Fruit fly (Drosophila melanogaster) whole organism, embryonic: Measurements from ENCODE around the gene CG15876.

ENCODE experiments used
- Awh ChIP-seq: fragments of 200-800 bp; sonication (Bioruptor generic); IDR thresholded peaks from 2 replicates; pipeline ENCODE4, ENCODE4 v1.3.6; 2022; ENCODE audit warnings: missing biosample characterization, missing genetic modification characterization
- CG10147 ChIP-seq: fragments of 200-800 bp; sonication (Bioruptor generic); optimal IDR thresholded peaks from 2 replicates; lab custom pipeline; 2019; ENCODE audit warnings: missing biosample characterization, mild to moderate bottlenecking, missing genetic modification characterization, moderate library complexity
- CG10267 ChIP-seq: fragments of 200-800 bp; sonication (Bioruptor generic); optimal IDR thresholded peaks from 2 replicates; lab custom pipeline; 2018; ENCODE audit warnings: missing biosample characterization, mild to moderate bottlenecking, missing genetic modification characterization, moderate library complexity
- CG11504 ChIP-seq: fragments of 200-800 bp; sonication (Bioruptor generic); optimal IDR thresholded peaks from 3 replicates; lab custom pipeline; 2019; ENCODE audit warnings: missing biosample characterization, mild to moderate bottlenecking, missing genetic modification characterization, moderate library complexity
- CG12659 ChIP-seq: fragments of 200-800 bp; sonication (Bioruptor generic); optimal IDR thresholded peaks from 3 replicates; lab custom pipeline; 2017; ENCODE audit warnings: mild to moderate bottlenecking, missing biosample characterization, missing genetic modification reagents, missing genetic modification characterization
- CG12744 ChIP-seq: fragments of 200-800 bp; sonication (Bioruptor generic); optimal IDR thresholded peaks from 2 replicates; lab custom pipeline; 2016; ENCODE audit warnings: missing biosample characterization, missing genetic modification characterization
- CG13287 ChIP-seq: fragments of 200-800 bp; sonication (Bioruptor generic); IDR thresholded peaks from 2 replicates; pipeline ENCODE4 v1.3.6; 2022; ENCODE audit warnings: missing biosample characterization, missing genetic modification characterization; ENCODE audit not compliant: partially characterized antibody
- CG13296 ChIP-seq: fragments of 200-800 bp; sonication (Bioruptor generic); optimal IDR thresholded peaks from 3 replicates; lab custom pipeline; 2018; ENCODE audit warnings: missing biosample characterization, mild to moderate bottlenecking, missing genetic modification characterization
- CG14014 ChIP-seq: fragments of 200-800 bp; sonication (Bioruptor generic); IDR thresholded peaks from 2 replicates; pipeline ENCODE4 v1.3.6; 2022; ENCODE audit warnings: missing biosample characterization, missing genetic modification characterization
- CG1602 ChIP-seq: fragments of 200-800 bp; sonication (Bioruptor generic); optimal IDR thresholded peaks from 3 replicates; lab custom pipeline; 2016; ENCODE audit warnings: missing biosample characterization, missing genetic modification characterization
- CG17568 ChIP-seq: fragments of 200-800 bp; sonication (Bioruptor generic); optimal IDR thresholded peaks from 2 replicates; lab custom pipeline; 2018; ENCODE audit warnings: missing biosample characterization, mild to moderate bottlenecking, missing genetic modification characterization, moderate library complexity
- CG32532 ChIP-seq: fragments of 200-800 bp; sonication (Bioruptor generic); IDR thresholded peaks from 2 replicates; pipeline ENCODE4 v1.3.6; 2022; ENCODE audit warnings: missing biosample characterization, missing genetic modification characterization
- CG5180 ChIP-seq: fragments of 200-800 bp; sonication (Bioruptor generic); optimal IDR thresholded peaks from 3 replicates; lab custom pipeline; 2017; ENCODE audit warnings: missing biosample characterization, missing genetic modification characterization, mild to moderate bottlenecking, moderate library complexity, missing genetic modification reagents
- CG5245 ChIP-seq: fragments of 200-800 bp; sonication (Bioruptor generic); optimal IDR thresholded peaks from 3 replicates; lab custom pipeline; 2016; ENCODE audit warnings: missing biosample characterization, missing genetic modification characterization
- CG6654 ChIP-seq: fragments of 200-800 bp; sonication (Bioruptor generic); optimal IDR thresholded peaks from 2 replicates; lab custom pipeline; 2017; ENCODE audit warnings: missing biosample characterization, mild to moderate bottlenecking, missing genetic modification characterization
- CG6689 ChIP-seq: fragments of 200-800 bp; sonication (Bioruptor generic); IDR thresholded peaks from 2 replicates; pipeline ENCODE4 v1.3.6; 2022; ENCODE audit warnings: missing biosample characterization, missing genetic modification characterization
- CG8290 ChIP-seq, 3 experiments: fragments of 200-800 bp; sonication (Bioruptor generic); optimal IDR thresholded peaks; 2 replicates each; lab custom pipeline; 2016 to 2019; ENCODE audit warnings: missing biosample characterization in 3 of 3, missing genetic modification characterization in 3 of 3, mild to moderate bottlenecking in 2 of 3, moderate library complexity in 1 of 3
- Deaf1 ChIP-seq: fragments of 200-800 bp; optimal IDR thresholded peaks from 3 replicates; lab custom pipeline; 2019; ENCODE audit warnings: missing biosample characterization, mild to moderate bottlenecking, missing genetic modification characterization, moderate library complexity
- GATAe ChIP-seq: fragments of 200-800 bp; sonication (Bioruptor generic); conservative IDR thresholded peaks from 2 replicates; pipeline ENCODE4 v1.3.6; 2022; ENCODE audit warnings: missing biosample characterization, missing genetic modification characterization
- H2.0 ChIP-seq: fragments of 200-800 bp; sonication (Bioruptor generic); IDR thresholded peaks from 2 replicates; pipeline ENCODE4 v1.3.6; 2022; ENCODE audit warnings: missing biosample characterization, missing genetic modification characterization
- Jarid2 ChIP-seq: fragments of 200-800 bp; sonication (Bioruptor generic); optimal IDR thresholded peaks from 3 replicates; lab custom pipeline; 2017; ENCODE audit warnings: mild to moderate bottlenecking, missing biosample characterization, missing genetic modification reagents, missing genetic modification characterization
- Med ChIP-seq: fragments of 200-800 bp; sonication (Bioruptor generic); peaks from one replicate; lab custom pipeline; 2016; ENCODE audit warnings: missing biosample characterization, missing genetic modification characterization, mild to moderate bottlenecking, inconsistent platforms, moderate library complexity
- Mrtf ChIP-seq: fragments of 200-800 bp; sonication (Bioruptor generic); IDR thresholded peaks from 3 replicates; pipeline ENCODE4 v1.3.6; 2022; ENCODE audit warnings: missing biosample characterization, missing genetic modification characterization
- NC2β ChIP-seq: fragments of 200-800 bp; sonication (Bioruptor generic); optimal IDR thresholded peaks from 2 replicates; lab custom pipeline; 2016; ENCODE audit warnings: missing biosample characterization, missing genetic modification characterization
- Optix ChIP-seq: fragments of 200-800 bp; sonication (Bioruptor generic); IDR thresholded peaks from 3 replicates; pipeline ENCODE4 v1.3.6; 2022; ENCODE audit warnings: missing biosample characterization, missing genetic modification characterization
- Ssrp ChIP-seq: fragments of 200-800 bp; sonication (Bioruptor generic); optimal IDR thresholded peaks from 2 replicates; lab custom pipeline; 2018; ENCODE audit warnings: missing biosample characterization, mild to moderate bottlenecking, missing genetic modification characterization, moderate library complexity
- amos ChIP-seq: fragments of 200-800 bp; sonication (Bioruptor generic); IDR thresholded peaks from 2 replicates; pipeline ENCODE4 v1.3.6; 2022; ENCODE audit warnings: missing biosample characterization, missing genetic modification characterization; ENCODE audit not compliant: partially characterized antibody
- ase ChIP-seq: fragments of 200-800 bp; sonication (Bioruptor generic); IDR thresholded peaks from 3 replicates; pipeline ENCODE4 v1.3.6; 2022; ENCODE audit warnings: missing biosample characterization, missing genetic modification characterization
- cg ChIP-seq: fragments of 200-800 bp; sonication (Bioruptor generic); optimal IDR thresholded peaks from 3 replicates; lab custom pipeline; 2019; ENCODE audit warnings: missing biosample characterization, mild to moderate bottlenecking, missing genetic modification characterization, moderate library complexity
- chinmo ChIP-seq: fragments of 200-800 bp; sonication (Bioruptor generic); IDR thresholded peaks from 4 replicates; pipeline ENCODE4 v1.3.6; 2022; ENCODE audit warnings: missing biosample characterization, missing genetic modification characterization; ENCODE audit not compliant: partially characterized antibody
- crp ChIP-seq, 2 experiments: fragments of 200-800 bp; sonication (Bioruptor generic); optimal IDR thresholded peaks; 2 replicates in 1 of 2; 3 replicates in 1 of 2; lab custom pipeline; 2017; ENCODE audit warnings: missing biosample characterization in 2 of 2, missing genetic modification characterization in 2 of 2, mild to moderate bottlenecking in 1 of 2, moderate library complexity in 1 of 2
- exex ChIP-seq: fragments of 200-800 bp; sonication (Bioruptor generic); optimal IDR thresholded peaks from 4 replicates; lab custom pipeline; 2018; ENCODE audit warnings: missing biosample characterization, mild to moderate bottlenecking, missing genetic modification characterization, moderate library complexity
- fd64A ChIP-seq: fragments of 200-800 bp; sonication (Bioruptor generic); optimal IDR thresholded peaks from 3 replicates; lab custom pipeline; 2018; ENCODE audit warnings: missing biosample characterization, mild to moderate bottlenecking, missing genetic modification characterization
- gcm ChIP-seq: fragments of 200-800 bp; sonication (Bioruptor generic); optimal IDR thresholded peaks from 2 replicates; lab custom pipeline; 2019; ENCODE audit warnings: missing biosample characterization, mild to moderate bottlenecking, missing genetic modification characterization, moderate library complexity
- gro ChIP-seq: fragments of 200-800 bp; sonication (Bioruptor generic); optimal IDR thresholded peaks from 2 replicates; lab custom pipeline; 2016; ENCODE audit warnings: missing biosample characterization, missing genetic modification characterization
- ken ChIP-seq: fragments of 200-800 bp; sonication (Bioruptor generic); IDR thresholded peaks from 3 replicates; pipeline ENCODE4 v1.3.6; 2022; ENCODE audit warnings: missing biosample characterization, missing genetic modification characterization
- lab ChIP-seq: fragments of 200-800 bp; sonication (Bioruptor generic); optimal IDR thresholded peaks from 3 replicates; lab custom pipeline; 2017; ENCODE audit warnings: missing biosample characterization, missing genetic modification characterization, mild to moderate bottlenecking, moderate library complexity, missing genetic modification reagents
- mam ChIP-seq: fragments of 200-800 bp; sonication (Bioruptor generic); optimal IDR thresholded peaks from 3 replicates; lab custom pipeline; 2016; ENCODE audit warnings: missing biosample characterization, missing genetic modification characterization
- p53 ChIP-seq: fragments of 200-800 bp; sonication (Bioruptor generic); optimal IDR thresholded peaks from 2 replicates; lab custom pipeline; 2016; ENCODE audit warnings: missing biosample characterization, missing genetic modification characterization
- sens ChIP-seq: fragments of 200-800 bp; sonication (Bioruptor generic); peaks from one replicate; lab custom pipeline; 2016; ENCODE audit warnings: missing biosample characterization, missing genetic modification characterization
- sna ChIP-seq: fragments of 200-800 bp; sonication (Bioruptor generic); IDR thresholded peaks from 2 replicates; pipeline ENCODE4 v1.3.6; 2022; ENCODE audit warnings: missing biosample characterization, missing genetic modification characterization; ENCODE audit not compliant: partially characterized antibody
- sug ChIP-seq: fragments of 200-800 bp; optimal IDR thresholded peaks from 2 replicates; lab custom pipeline; 2019; ENCODE audit warnings: missing biosample characterization, mild to moderate bottlenecking, missing genetic modification characterization, moderate library complexity
- tio ChIP-seq: fragments of 200-800 bp; sonication (Bioruptor generic); optimal IDR thresholded peaks from 2 replicates; lab custom pipeline; 2017; ENCODE audit warnings: missing biosample characterization, missing genetic modification characterization, inconsistent platforms
- wek ChIP-seq: fragments of 200-800 bp; sonication (Bioruptor generic); optimal IDR thresholded peaks from 3 replicates; lab custom pipeline; 2018; ENCODE audit warnings: missing biosample characterization, mild to moderate bottlenecking, missing genetic modification characterization, moderate library complexity

CG15876 gene

DNA sequence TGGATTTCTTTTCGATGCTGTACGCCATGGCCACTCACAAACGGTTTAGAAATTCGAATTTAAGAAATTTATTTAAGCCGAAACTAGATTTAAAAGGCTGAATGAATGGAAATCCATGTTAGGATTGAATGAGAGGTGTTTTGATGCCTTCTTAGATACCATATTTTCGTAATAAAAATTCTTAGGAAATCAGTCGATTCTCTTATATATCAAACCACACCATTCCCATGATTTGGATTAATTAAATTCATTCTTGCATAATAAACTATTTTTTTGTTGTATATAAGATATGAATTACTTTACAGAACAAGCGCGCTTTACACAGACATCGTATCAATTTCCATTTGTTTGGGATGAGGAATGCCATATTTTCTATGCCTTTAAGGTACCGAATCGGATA lies 6.0 kb downstream of the CG15876 start, which contains the start of gene CG7514:
CG7514 (minus strand) TSS at position 101 of the 400 bp plus-strand sequence.
- peak; percentile 50 for TF ChIP-seq sens (GFP tag; lab: Kevin White, UChicago)
- no peak for TF ChIP-seq Optix (GFP tag; lab: Robert Waterston, UW)

DNA sequence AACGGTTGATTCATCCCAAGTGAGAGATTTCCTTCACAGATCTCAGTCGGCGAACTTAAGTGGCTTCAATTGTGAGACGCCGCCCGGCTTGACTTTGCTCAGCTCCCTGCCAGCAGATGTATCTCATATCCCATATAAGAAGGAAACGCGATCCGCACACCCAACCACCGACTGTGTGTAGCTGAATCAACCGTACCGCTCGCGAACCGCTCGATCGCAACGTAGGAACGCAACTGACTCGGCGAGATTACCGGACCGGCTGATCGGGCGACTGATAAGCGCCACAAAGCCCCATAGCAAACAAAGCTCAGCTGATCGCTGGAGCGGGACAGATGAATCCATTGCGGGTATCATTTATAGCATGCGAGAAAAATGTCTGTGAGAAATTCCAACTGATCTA lies 7.5 kb downstream of the CG15876 start, which contains the start of gene axo:
axo (minus strand) TSS at position 185 of the 400 bp plus-strand sequence.
- TF ChIP-seq CG13287 (GFP tag; lab: Robert Waterston, UW) = peak; percentile 17; the same call in 1 of the 2 replicates
- TF ChIP-seq Mrtf (GFP tag; lab: Robert Waterston, UW) = no peak
- TF ChIP-seq mam = no peak
- TF ChIP-seq CG17568 (GFP tag; lab: Kevin White, UChicago) = no peak
- peak in 1 of 2 experiments; percentile 45 for TF ChIP-seq crp (GFP tag; optimal IDR thresholded peaks at IDR 0.05; lab: Kevin White, UChicago)
- peak; percentile 44 for TF ChIP-seq Deaf1 (tag; lab: Kevin White, UChicago)
- TF ChIP-seq wek = no peak
- TF ChIP-seq Med = peak; percentile 57
- peak; percentile 55 for TF ChIP-seq CG5180 (GFP tag; lab: Kevin White, UChicago)
- no peak for TF ChIP-seq Awh
- TF ChIP-seq Jarid2 (GFP tag; lab: Kevin White, UChicago) = peak; percentile 20
- TF ChIP-seq amos = 0 out of 2 replicates have a peak, but pooled peaks have one; percentile 9
- TF ChIP-seq CG8290 (GFP tag; optimal IDR thresholded peaks at IDR 0.05; lab: Kevin White, UChicago) = no peak
- TF ChIP-seq CG8290 (tag; optimal IDR thresholded peaks at IDR 0.05; lab: Kevin White, UChicago) = peak in 1 of 2 experiments; percentile 9

DNA sequence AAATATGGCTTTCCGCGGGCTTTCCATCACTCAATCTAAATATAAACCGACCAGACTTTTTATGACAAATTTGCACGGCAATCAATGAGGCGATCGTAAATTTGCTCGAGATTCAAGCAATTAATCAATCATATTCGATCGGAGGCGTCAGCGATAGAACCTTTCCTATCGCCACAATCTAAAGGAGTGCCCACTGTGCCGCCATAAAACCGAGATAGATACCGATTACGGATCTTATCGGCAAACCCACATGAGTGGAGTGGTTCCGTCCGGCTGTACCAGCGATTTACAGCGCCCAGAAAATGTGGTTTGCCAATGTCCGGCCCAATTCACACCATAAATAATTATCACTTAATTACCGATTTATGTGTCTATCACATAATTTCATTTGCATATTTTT lies 8.0 kb downstream of the CG15876 start:
- TF ChIP-seq CG32532 = no peak
- TF ChIP-seq sna = no peak
- TF ChIP-seq exex (tag; lab: Kevin White, UChicago) = peak; percentile 67
- no peak for TF ChIP-seq CG5245 (GFP tag; lab: Kevin White, UChicago)
- TF ChIP-seq gro (GFP tag; lab: Kevin White, UChicago) = peak; percentile 12
- TF ChIP-seq GATAe (GFP tag; lab: Robert Waterston, UW) = peak; percentile 49; the same call in 1 of the 2 replicates
- peak; percentile 72 for TF ChIP-seq sug (tag; lab: Kevin White, UChicago)
- TF ChIP-seq CG13296 = no peak
- peak; percentile 18 for TF ChIP-seq lab (GFP tag; lab: Kevin White, UChicago)
- 0 out of 2 replicates have a peak, but pooled peaks have one; percentile 31 for TF ChIP-seq CG14014
- no peak for TF ChIP-seq CG8290 (GFP tag; optimal IDR thresholded peaks at IDR 0.05; lab: Kevin White, UChicago)
- peak in 1 of 2 experiments; percentile 14 for TF ChIP-seq CG8290 (tag; optimal IDR thresholded peaks at IDR 0.05; lab: Kevin White, UChicago)
- TF ChIP-seq CG10147 (GFP tag; lab: Kevin White, UChicago) = no peak
- TF ChIP-seq CG12744 (GFP tag; lab: Kevin White, UChicago) = no peak
- TF ChIP-seq CG1602 (GFP tag; lab: Kevin White, UChicago) = no peak
- TF ChIP-seq wek = no peak
- no peak for TF ChIP-seq CG12659 (GFP tag; lab: Kevin White, UChicago)
- no peak for TF ChIP-seq CG6689
- no peak for TF ChIP-seq H2.0 (GFP tag; lab: Robert Waterston, UW)
- no peak for TF ChIP-seq CG10267
- TF ChIP-seq fd64A (GFP tag; lab: Kevin White, UChicago) = no peak
- no peak for TF ChIP-seq Ssrp (tag; lab: Kevin White, UChicago)
- TF ChIP-seq CG6654 (GFP tag; lab: Kevin White, UChicago) = no peak
- no peak for TF ChIP-seq NC2β (GFP tag; lab: Kevin White, UChicago)
- TF ChIP-seq chinmo = 0 out of 4 replicates have a peak, but pooled peaks have one; percentile 14
- TF ChIP-seq p53 = no peak
- TF ChIP-seq CG11504 (tag; lab: Kevin White, UChicago) = no peak
- no peak for TF ChIP-seq tio (GFP tag; lab: Kevin White, UChicago)
- TF ChIP-seq ase = no peak
- TF ChIP-seq ken (GFP tag; lab: Robert Waterston, UW) = no peak
- no peak for TF ChIP-seq gcm (GFP tag; lab: Kevin White, UChicago)
- TF ChIP-seq cg = no peak
